5 fruit fly cellular contexts compared by ENCODE assay signal in the genomic region with DNA sequence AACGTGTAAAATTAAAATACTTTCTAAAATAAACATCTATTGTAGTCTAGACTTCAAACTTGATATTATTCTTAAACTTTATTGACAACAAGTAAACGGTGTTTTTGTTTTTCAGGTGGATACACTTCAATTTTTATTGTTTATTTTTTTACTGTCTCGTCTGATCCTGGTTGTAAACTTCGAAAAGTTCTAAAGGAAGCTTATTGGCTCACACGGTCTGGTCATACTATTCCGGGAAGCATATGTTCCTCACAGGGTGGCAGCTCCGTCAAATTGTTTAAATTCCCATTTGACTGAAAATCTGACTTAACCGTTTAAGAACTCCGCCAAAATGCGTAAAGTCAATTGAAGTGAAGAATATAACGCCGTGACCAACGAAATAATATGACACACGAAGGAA.
TF ChIP-seq lines count a peak whose summit lies in the region.

Gene CG11983, plus strand, starts transcription at position 120 of the 400 bp plus-strand sequence.

- peak; percentile 55 for TF ChIP-seq CTCF in whole organism, embryonic (GFP tag; optimal IDR thresholded peaks at IDR 0.05; lab: Kevin White, UChicago)

TF ChIP-seq in whole organism, adult, 20 proteins besides CTCF, POLR2A, EP300 and RAD21:
- TF ChIP-seq Hr96 (GFP tag; optimal IDR thresholded peaks at IDR 0.05; lab: Kevin White, UChicago), result no peak
- no peak for TF ChIP-seq Mnt (GFP tag; optimal IDR thresholded peaks at IDR 0.05; lab: Kevin White, UChicago)
- TF ChIP-seq cic (GFP tag; optimal IDR thresholded peaks at IDR 0.05; lab: Kevin White, UChicago), result peak; percentile 28
- no peak for TF ChIP-seq Clk (GFP tag; optimal IDR thresholded peaks at IDR 0.05; lab: Kevin White, UChicago)
- TF ChIP-seq kay (GFP tag; lab: Kevin White, UChicago; ENCODE audit: borderline replicate concordance), result no peak
- TF ChIP-seq ovo (GFP tag; optimal IDR thresholded peaks at IDR 0.05; lab: Kevin White, UChicago), result no peak
- TF ChIP-seq CG7045 (GFP tag; optimal IDR thresholded peaks at IDR 0.05; lab: Kevin White, UChicago), result no peak
- TF ChIP-seq CG12768 (GFP tag; optimal IDR thresholded peaks at IDR 0.05; lab: Kevin White, UChicago), result no peak
- TF ChIP-seq Crg-1 (GFP tag; optimal IDR thresholded peaks at IDR 0.05; lab: Kevin White, UChicago), result no peak
- no peak for TF ChIP-seq CG33017 (tag; optimal IDR thresholded peaks at IDR 0.05; lab: Kevin White, UChicago)
- TF ChIP-seq CG5204 (GFP tag; optimal IDR thresholded peaks at IDR 0.05; lab: Kevin White, UChicago), result no peak
- no peak for TF ChIP-seq toe (GFP tag; optimal IDR thresholded peaks at IDR 0.05; lab: Kevin White, UChicago)
- peak; percentile 10 for TF ChIP-seq CG11617 (GFP tag; optimal IDR thresholded peaks at IDR 0.05; lab: Kevin White, UChicago)
- no peak for TF ChIP-seq CG7101 (tag; optimal IDR thresholded peaks at IDR 0.05; lab: Kevin White, UChicago)
- peak; percentile 35 for TF ChIP-seq bab1 (GFP tag; optimal IDR thresholded peaks at IDR 0.05; lab: Kevin White, UChicago)
- no peak for TF ChIP-seq cnc (optimal IDR thresholded peaks at IDR 0.05; lab: Kevin White, UChicago)
- no peak for TF ChIP-seq CG1620 (GFP tag; optimal IDR thresholded peaks at IDR 0.05; lab: Kevin White, UChicago)

TF ChIP-seq in whole organism, embryonic, 481 proteins besides CTCF, POLR2A, EP300 and RAD21 (continues in another document):
- TF ChIP-seq ab (GFP tag; optimal IDR thresholded peaks at IDR 0.05; lab: Kevin White, UChicago) (no peak), B-H1 (GFP tag; IDR thresholded peaks at IDR 0.05; lab: Robert Waterston, UW) (no peak), stc (GFP tag; IDR thresholded peaks at IDR 0.05; lab: Robert Waterston, UW) (no peak), Fer1 (GFP tag; optimal IDR thresholded peaks at IDR 0.05; lab: Kevin White, UChicago) (no peak), Usf (GFP tag; optimal IDR thresholded peaks at IDR 0.05; lab: Kevin White, UChicago) (no peak), E2f1 (GFP tag; IDR thresholded peaks at IDR 0.05; lab: Robert Waterston, UW) (no peak), bcd (GFP tag; optimal IDR thresholded peaks at IDR 0.05; lab: Kevin White, UChicago) (no peak), CG17568 (GFP tag; optimal IDR thresholded peaks at IDR 0.05; lab: Kevin White, UChicago) (no peak), Spps (tag; optimal IDR thresholded peaks at IDR 0.05; lab: Kevin White, UChicago) (no peak), emc (GFP tag; optimal IDR thresholded peaks at IDR 0.05; lab: Kevin White, UChicago) (no peak), ATbp (GFP tag; optimal IDR thresholded peaks at IDR 0.05; lab: Kevin White, UChicago) (no peak), lbe (GFP tag; optimal IDR thresholded peaks at IDR 0.05; lab: Kevin White, UChicago) (no peak), CG1603 (tag; optimal IDR thresholded peaks at IDR 0.05; lab: Kevin White, UChicago) (peak; percentile 56), CG4424 (GFP tag; optimal IDR thresholded peaks at IDR 0.05; lab: Kevin White, UChicago) (no peak), ato (GFP tag; IDR thresholded peaks at IDR 0.05; lab: Robert Waterston, UW; ENCODE audit: partially characterized antibody) (no peak), CG3995 (GFP tag; optimal IDR thresholded peaks at IDR 0.05; lab: Kevin White, UChicago) (no peak), NFAT (GFP tag; IDR thresholded peaks at IDR 0.05; lab: Robert Waterston, UW) (no peak), CG2129 (GFP tag; IDR thresholded peaks at IDR 0.05; lab: Robert Waterston, UW; ENCODE audit: partially characterized antibody) (no peak), dmrt99B (tag; optimal IDR thresholded peaks at IDR 0.05; lab: Kevin White, UChicago) (no peak)

TF ChIP-seq in whole organism, prepupa, 60 proteins besides CTCF, POLR2A, EP300 and RAD21 (continues in another document):
- no peak for TF ChIP-seq net (GFP tag; optimal IDR thresholded peaks at IDR 0.05; lab: Kevin White, UChicago)
- TF ChIP-seq CG3032 (tag; optimal IDR thresholded peaks at IDR 0.05; lab: Kevin White, UChicago), result peak; percentile 16
- TF ChIP-seq pdm3 (GFP tag; optimal IDR thresholded peaks at IDR 0.05; lab: Kevin White, UChicago), result no peak
- TF ChIP-seq CG1621 (tag; optimal IDR thresholded peaks at IDR 0.05; lab: Kevin White, UChicago), result peak; percentile 67
- no peak for TF ChIP-seq svp (GFP tag; lab: Kevin White, UChicago)
- no peak for TF ChIP-seq CG6808 (GFP tag; optimal IDR thresholded peaks at IDR 0.05; lab: Kevin White, UChicago)
- no peak for TF ChIP-seq Blimp-1 (GFP tag; optimal IDR thresholded peaks at IDR 0.05; lab: Kevin White, UChicago)
- no peak for TF ChIP-seq CG6792 (GFP tag; optimal IDR thresholded peaks at IDR 0.05; lab: Kevin White, UChicago)
- no peak for TF ChIP-seq salr (GFP tag; optimal IDR thresholded peaks at IDR 0.05; lab: Kevin White, UChicago)
- TF ChIP-seq topi (GFP tag; optimal IDR thresholded peaks at IDR 0.05; lab: Kevin White, UChicago), result no peak
- TF ChIP-seq fd85E (GFP tag; optimal IDR thresholded peaks at IDR 0.05; lab: Kevin White, UChicago), result no peak
- TF ChIP-seq CG6163 (GFP tag; IDR thresholded peaks at IDR 0.05; lab: Robert Waterston, UW), result 0 out of 3 replicates have a peak, but pooled peaks have one; percentile 23
- TF ChIP-seq fkh (GFP tag; optimal IDR thresholded peaks at IDR 0.05; lab: Kevin White, UChicago), result peak; percentile 39
- peak; percentile 13 for TF ChIP-seq Ets96B (tag; optimal IDR thresholded peaks at IDR 0.05; lab: Kevin White, UChicago)
- no peak for TF ChIP-seq dsx (GFP tag; optimal IDR thresholded peaks at IDR 0.05; lab: Kevin White, UChicago; ENCODE audit: poor library complexity, severe bottlenecking)
- no peak for TF ChIP-seq CG8319 (GFP tag; optimal IDR thresholded peaks at IDR 0.05; lab: Kevin White, UChicago)
- peak; percentile 47 for TF ChIP-seq Sox14 (GFP tag; optimal IDR thresholded peaks at IDR 0.05; lab: Kevin White, UChicago)
- no peak for TF ChIP-seq eg (GFP tag; IDR thresholded peaks at IDR 0.05; lab: Robert Waterston, UW)
- peak; percentile 60 for TF ChIP-seq Eip78C (GFP tag; lab: Kevin White, UChicago)

TF ChIP-seq in whole organism, pupa, 21 proteins besides CTCF, POLR2A, EP300 and RAD21:
- TF ChIP-seq CG12605 (GFP tag; IDR thresholded peaks at IDR 0.05; lab: Robert Waterston, UW) (no peak), EcR (GFP tag; optimal IDR thresholded peaks at IDR 0.05; lab: Kevin White, UChicago) (peak; percentile 9), D1 (tag; optimal IDR thresholded peaks at IDR 0.05; lab: Kevin White, UChicago) (no peak), CG4496 (GFP tag; IDR thresholded peaks at IDR 0.05; lab: Robert Waterston, UW) (no peak), Pif1B (GFP tag; optimal IDR thresholded peaks at IDR 0.05; lab: Kevin White, UChicago) (no peak), CG15710 (tag; optimal IDR thresholded peaks at IDR 0.05; lab: Kevin White, UChicago) (peak; percentile 26), gl (tag; optimal IDR thresholded peaks at IDR 0.05; lab: Kevin White, UChicago) (peak; percentile 1), CG34367 (tag; optimal IDR thresholded peaks at IDR 0.05; lab: Kevin White, UChicago) (no peak)

TF ChIP-seq in whole organism, wandering third instar larva, 38 proteins besides CTCF, POLR2A, EP300 and RAD21:
- TF ChIP-seq GATAd (GFP tag; optimal IDR thresholded peaks at IDR 0.05; lab: Kevin White, UChicago) (no peak), Myc (optimal IDR thresholded peaks at IDR 0.05; lab: Kevin White, UChicago) (peak; percentile 28), dmrt93B (GFP tag; optimal IDR thresholded peaks at IDR 0.05; lab: Kevin White, UChicago) (no peak)
